Worm (Caenorhabditis elegans) whole organism, young adult: ENCODE measurements around the gene C14A11.5.

ENCODE experiments used
- B0336.3 ChIP-seq: fragments of 200-800 bp; sonication (Bioruptor generic); IDR thresholded peaks from 2 replicates; pipeline ENCODE4 v1.3.6; 2022; ENCODE audit warnings: missing genetic modification characterization, missing compliant biosample characterization
- C06A6.2 ChIP-seq: fragments of 200-800 bp; sonication (Bioruptor generic); conservative IDR thresholded peaks from 2 replicates; pipeline ENCODE4 v1.3.6; 2022; ENCODE audit warnings: missing genetic modification characterization, missing compliant biosample characterization
- F10E7.11 ChIP-seq: sonication (generic microtip); optimal IDR thresholded peaks from 2 replicates; lab custom pipeline; 2017; ENCODE audit warnings: mild to moderate bottlenecking, missing genetic modification characterization, moderate library complexity, missing compliant biosample characterization
- F23B12.7 ChIP-seq: sonication (generic microtip); optimal IDR thresholded peaks from 2 replicates; lab custom pipeline; 2017; ENCODE audit warnings: missing genetic modification characterization, mild to moderate bottlenecking, missing compliant biosample characterization, antibody characterized with exemption, moderate library complexity; ENCODE audit not compliant: insufficient read depth
- F33H1.4 ChIP-seq: fragments of 200-800 bp; sonication (Bioruptor generic); IDR thresholded peaks from 2 replicates; pipeline ENCODE4 v1.3.6; 2022; ENCODE audit warnings: missing genetic modification reagents, missing genetic modification characterization, missing compliant biosample characterization
- F37B4.10 ChIP-seq: fragments of 200-800 bp; sonication (Bioruptor generic); IDR thresholded peaks from 2 replicates; pipeline ENCODE4 v1.3.6; 2022; ENCODE audit warnings: missing genetic modification characterization, missing compliant biosample characterization
- F49E8.2 ChIP-seq: sonication (generic microtip); optimal IDR thresholded peaks from 3 replicates; lab custom pipeline; 2017; ENCODE audit warnings: missing genetic modification characterization, mild to moderate bottlenecking, missing compliant biosample characterization, antibody characterized with exemption, moderate library complexity; ENCODE audit not compliant: insufficient read depth
- F52B5.7 ChIP-seq: sonication (generic microtip); optimal IDR thresholded peaks from 2 replicates; lab custom pipeline; 2016; ENCODE audit warnings: mild to moderate bottlenecking, missing genetic modification characterization, missing compliant biosample characterization
- T07F8.4 ChIP-seq: sonication (generic microtip); optimal IDR thresholded peaks from 2 replicates; lab custom pipeline; 2016; ENCODE audit warnings: mild to moderate bottlenecking, missing genetic modification characterization, moderate library complexity, missing compliant biosample characterization
- T26A5.8 ChIP-seq: sonication (generic microtip); optimal IDR thresholded peaks from 2 replicates; lab custom pipeline; 2016; ENCODE audit warnings: missing genetic modification characterization, missing compliant biosample characterization
- Y95B8A.8 ChIP-seq: fragments of 200-800 bp; sonication (Bioruptor generic); IDR thresholded peaks from 2 replicates; pipeline ENCODE4 v1.3.6; 2022; ENCODE audit warnings: missing genetic modification reagents, missing genetic modification characterization, missing compliant biosample characterization
- ama-1 ChIP-seq, 3 experiments: fragments of 150-350 bp in 1 of 3; sonication (generic microtip) in 2 of 3; optimal IDR thresholded peaks; 2 replicates each; lab custom pipeline; 2014 to 2018; ENCODE audit warnings: missing biosample characterization in 2 of 3, missing genetic modification characterization in 2 of 3, missing genetic modification reagents in 2 of 3
- aptf-3 ChIP-seq: fragments of 200-800 bp; sonication (Bioruptor generic); IDR thresholded peaks from 2 replicates; pipeline ENCODE4 v1.3.6; 2022; ENCODE audit warnings: missing genetic modification characterization, missing compliant biosample characterization
- attf-5 ChIP-seq: fragments of 200-800 bp; sonication (Bioruptor generic); optimal IDR thresholded peaks from 2 replicates; lab custom pipeline; 2018; ENCODE audit warnings: mild to moderate bottlenecking, missing genetic modification characterization, missing compliant biosample characterization
- attf-6 ChIP-seq: fragments of 200-800 bp; sonication (Bioruptor generic); IDR thresholded peaks from 2 replicates; pipeline ENCODE4 v1.3.6; 2022; ENCODE audit warnings: missing genetic modification reagents, missing genetic modification characterization, missing compliant biosample characterization
- bed-1 ChIP-seq: fragments of 200-800 bp; sonication (Bioruptor generic); IDR thresholded peaks from 2 replicates; pipeline ENCODE4 v1.3.6; 2022; ENCODE audit warnings: missing genetic modification reagents, missing genetic modification characterization, missing compliant biosample characterization
- cebp-2 ChIP-seq: fragments of 200-800 bp; sonication (Bioruptor generic); IDR thresholded peaks from 2 replicates; pipeline ENCODE4 v1.3.6; 2022; ENCODE audit warnings: missing genetic modification characterization, missing compliant biosample characterization
- ceh-27 ChIP-seq: fragments of 200-800 bp; sonication (Bioruptor generic); optimal IDR thresholded peaks from 2 replicates; lab custom pipeline; 2018; ENCODE audit warnings: mild to moderate bottlenecking, missing genetic modification characterization, moderate library complexity, missing compliant biosample characterization
- ceh-91 ChIP-seq: fragments of 200-800 bp; sonication (Bioruptor generic); IDR thresholded peaks from 2 replicates; pipeline ENCODE4 v1.3.6; 2022; ENCODE audit warnings: missing genetic modification reagents, missing genetic modification characterization, missing compliant biosample characterization
- die-1 ChIP-seq: sonication (generic microtip); optimal IDR thresholded peaks from 2 replicates; lab custom pipeline; 2016; ENCODE audit warnings: missing genotype, mild to moderate bottlenecking, missing genetic modification characterization, missing compliant biosample characterization
- efl-1 ChIP-seq: fragments of 150-350 bp; optimal IDR thresholded peaks from 2 replicates; lab custom pipeline; 2014; ENCODE audit warnings: missing biosample characterization, missing genetic modification reagents, missing genetic modification characterization
- egl-44 ChIP-seq: fragments of 200-800 bp; sonication (Bioruptor generic); IDR thresholded peaks from 2 replicates; pipeline ENCODE4 v1.3.6; 2022; ENCODE audit warnings: missing genetic modification reagents, missing genetic modification characterization, missing compliant biosample characterization
- him-1 ChIP-seq: sonication (generic microtip); optimal IDR thresholded peaks from 2 replicates; lab custom pipeline; 2016; ENCODE audit warnings: missing genotype, missing genetic modification reagents, missing genetic modification characterization, missing compliant biosample characterization
- hmg-20 ChIP-seq: fragments of 200-800 bp; sonication (Bioruptor generic); IDR thresholded peaks from 2 replicates; pipeline ENCODE4 v1.3.6; 2022; ENCODE audit warnings: missing genetic modification reagents, missing genetic modification characterization, missing compliant biosample characterization
- let-526 ChIP-seq: fragments of 200-800 bp; sonication (Bioruptor generic); IDR thresholded peaks from 2 replicates; pipeline ENCODE4 v1.3.6; 2022; ENCODE audit warnings: missing genetic modification reagents, missing genetic modification characterization, missing compliant biosample characterization
- let-607 ChIP-seq, 2 experiments: fragments of 200-800 bp in 1 of 2; sonication (Bioruptor generic) in 1 of 2; sonication (generic microtip) in 1 of 2; optimal IDR thresholded peaks; 2 replicates each; lab custom pipeline; 2016 to 2018; ENCODE audit warnings: mild to moderate bottlenecking in 2 of 2, missing compliant biosample characterization in 2 of 2, missing genetic modification characterization in 2 of 2, moderate library complexity in 2 of 2, missing genotype in 1 of 2
- lin-40 ChIP-seq: sonication (generic microtip); optimal IDR thresholded peaks from 2 replicates; lab custom pipeline; 2016; ENCODE audit warnings: missing genetic modification characterization, mild to moderate bottlenecking, missing compliant biosample characterization, missing genotype, missing genetic modification reagents
- lir-1 ChIP-seq: fragments of 200-800 bp; sonication (Bioruptor generic); conservative IDR thresholded peaks from 2 replicates; pipeline ENCODE4 v1.3.6; 2022; ENCODE audit warnings: missing genetic modification reagents, missing genetic modification characterization, missing compliant biosample characterization
- madf-10 ChIP-seq: sonication (generic microtip); optimal IDR thresholded peaks from 2 replicates; lab custom pipeline; 2016; ENCODE audit warnings: mild to moderate bottlenecking, missing genetic modification characterization, missing compliant biosample characterization
- madf-8 ChIP-seq: fragments of 200-800 bp; sonication (Bioruptor generic); conservative IDR thresholded peaks from 2 replicates; pipeline ENCODE4 v1.3.6; 2022; ENCODE audit warnings: missing genetic modification reagents, missing genetic modification characterization, missing compliant biosample characterization
- mcd-1 ChIP-seq: fragments of 200-800 bp; sonication (Bioruptor generic); IDR thresholded peaks from 2 replicates; pipeline ENCODE4 v1.3.6; 2022; ENCODE audit warnings: missing genetic modification reagents, missing genetic modification characterization, missing compliant biosample characterization
- mel-28 ChIP-seq: sonication (generic microtip); optimal IDR thresholded peaks from 2 replicates; lab custom pipeline; 2016; ENCODE audit warnings: borderline replicate concordance, mild to moderate bottlenecking, missing genetic modification characterization, missing compliant biosample characterization
- nfya-2 ChIP-seq: fragments of 200-800 bp; sonication (Bioruptor generic); IDR thresholded peaks from 2 replicates; pipeline ENCODE4 v1.3.6; 2022; ENCODE audit warnings: missing genetic modification reagents, missing genetic modification characterization, missing compliant biosample characterization
- nhr-27 ChIP-seq: fragments of 200-800 bp; sonication (Bioruptor generic); optimal IDR thresholded peaks from 2 replicates; lab custom pipeline; 2018; ENCODE audit warnings: mild to moderate bottlenecking, missing genetic modification characterization, moderate library complexity, missing compliant biosample characterization
- nhr-80 ChIP-seq: sonication (generic microtip); optimal IDR thresholded peaks from 2 replicates; lab custom pipeline; 2016; ENCODE audit warnings: missing genetic modification characterization, missing compliant biosample characterization
- pbrm-1 ChIP-seq: fragments of 200-800 bp; sonication (Bioruptor generic); IDR thresholded peaks from 2 replicates; pipeline ENCODE4 v1.3.6; 2022; ENCODE audit warnings: missing genetic modification reagents, missing genetic modification characterization, missing compliant biosample characterization
- pha-4 ChIP-seq: fragments of 150-350 bp; sonication (generic microtip); optimal IDR thresholded peaks from 2 replicates; lab custom pipeline; 2014; ENCODE audit warnings: missing biosample characterization, missing genetic modification reagents, missing genetic modification characterization
- rpc-1 ChIP-seq, 2 experiments: fragments of 150-350 bp in 1 of 2; sonication (generic microtip) in 1 of 2; optimal IDR thresholded peaks; 2 replicates each; lab custom pipeline; 2014 to 2018; ENCODE audit warnings: missing biosample characterization in 1 of 2, missing genetic modification characterization in 1 of 2, missing genetic modification reagents in 1 of 2, missing genotype in 1 of 2
- sdz-38 ChIP-seq: sonication (generic microtip); optimal IDR thresholded peaks from 2 replicates; lab custom pipeline; 2016; ENCODE audit warnings: missing genotype, missing genetic modification characterization, missing compliant biosample characterization
- sea-2 ChIP-seq: fragments of 200-800 bp; sonication (Bioruptor generic); IDR thresholded peaks from 2 replicates; pipeline ENCODE4 v1.3.6; 2022; ENCODE audit warnings: missing genetic modification characterization, missing compliant biosample characterization
- snpc-4 ChIP-seq, 5 experiments: fragments of 150-350 bp in 1 of 5; sonication (generic microtip) in 4 of 5; optimal IDR thresholded peaks; 2 replicates each; lab custom pipeline; 2014 to 2018; ENCODE audit warnings: missing genetic modification characterization in 5 of 5, missing biosample characterization in 3 of 5, antibody characterized with exemption in 2 of 5, mild to moderate bottlenecking in 2 of 5, missing compliant biosample characterization in 2 of 5, missing genotype in 2 of 5, moderate library complexity in 2 of 5, missing genetic modification reagents in 1 of 5
- tbp1 ChIP-seq: fragments of 200-800 bp; sonication (Bioruptor generic); optimal IDR thresholded peaks from 2 replicates; lab custom pipeline; 2018; ENCODE audit warnings: mild to moderate bottlenecking, missing genetic modification characterization, missing compliant biosample characterization
- unc-62 ChIP-seq: fragments of 150-350 bp; optimal IDR thresholded peaks from 2 replicates; lab custom pipeline; 2014; ENCODE audit warnings: missing biosample characterization, missing genetic modification reagents, missing genetic modification characterization
- zim-3 ChIP-seq: sonication (generic microtip); optimal IDR thresholded peaks from 2 replicates; lab custom pipeline; 2017; ENCODE audit warnings: mild to moderate bottlenecking, missing genetic modification characterization, moderate library complexity, missing compliant biosample characterization
- ztf-18 ChIP-seq: sonication (generic microtip); optimal IDR thresholded peaks from 2 replicates; lab custom pipeline; 2016; ENCODE audit warnings: missing genotype, mild to moderate bottlenecking, missing genetic modification characterization, missing compliant biosample characterization
- ztf-22 ChIP-seq: fragments of 200-800 bp; sonication (Bioruptor generic); optimal IDR thresholded peaks from 2 replicates; lab custom pipeline; 2018; ENCODE audit warnings: mild to moderate bottlenecking, missing genetic modification characterization, moderate library complexity, missing compliant biosample characterization
- ztf-26 ChIP-seq: sonication (generic microtip); optimal IDR thresholded peaks from 2 replicates; lab custom pipeline; 2017; ENCODE audit warnings: missing genetic modification characterization, missing compliant biosample characterization
- ztf-6 ChIP-seq: fragments of 200-800 bp; sonication (Bioruptor generic); IDR thresholded peaks from 2 replicates; pipeline ENCODE4 v1.3.6; 2022; ENCODE audit warnings: missing genetic modification reagents, missing genetic modification characterization, missing compliant biosample characterization

Gene C14A11.5

DNA sequence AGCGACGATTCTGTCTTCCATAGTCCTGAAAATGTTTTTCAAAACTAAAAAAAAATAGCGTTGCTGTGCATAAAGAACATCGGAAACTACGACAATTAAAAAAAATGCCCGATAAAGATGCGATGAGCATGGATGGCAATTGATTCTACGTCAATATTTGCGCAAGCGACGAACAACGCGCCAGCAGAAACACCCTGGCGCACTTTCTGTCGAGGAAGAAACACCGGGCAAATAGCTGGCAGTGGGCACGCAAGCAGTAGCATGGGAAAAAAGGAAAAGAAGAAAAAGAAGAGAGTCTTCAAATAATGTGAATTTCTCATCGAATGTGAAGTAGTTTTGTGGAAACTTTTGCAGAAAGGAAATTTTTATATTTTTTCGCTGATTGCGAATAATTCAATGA is 2.3 kb upstream of the C14A11.5 start, which contains the start of gene C14A11.9 (continued):
- no peak for TF ChIP-seq nfya-2 (GFP tag; lab: Robert Waterston, UW)
- peak; percentile 87 for TF ChIP-seq attf-5 (GFP tag; lab: Kevin White, UChicago)
- no peak for TF ChIP-seq tbp1 (GFP tag; lab: Kevin White, UChicago)
- peak; percentile 85 for TF ChIP-seq ztf-26 (tag; lab: Kevin White, UChicago)
- TF ChIP-seq mcd-1 (GFP tag; lab: Robert Waterston, UW), result peak; percentile 80
- TF ChIP-seq pha-4 (tag; lab: Kevin White, UChicago), result no peak
- no peak for TF ChIP-seq T07F8.4 (tag; lab: Kevin White, UChicago)
- no peak; the same call in 1 of the 2 replicates for TF ChIP-seq F33H1.4 (GFP tag; lab: Robert Waterston, UW)
- no peak for TF ChIP-seq F10E7.11 (tag; lab: Kevin White, UChicago)
- TF ChIP-seq B0336.3, result no peak; the same call in 1 of the 2 replicates
- TF ChIP-seq aptf-3, result no peak
- peak; percentile 41; the same call in 1 of the 2 replicates for TF ChIP-seq lir-1
- TF ChIP-seq mel-28 (tag; lab: Kevin White, UChicago), result peak; percentile 24
- TF ChIP-seq bed-1 (GFP tag; lab: Robert Waterston, UW), result no peak
- TF ChIP-seq him-1 (tag; lab: Kevin White, UChicago), result no peak
- peak; percentile 81 for TF ChIP-seq C06A6.2 (GFP tag; lab: Robert Waterston, UW)
- 0 out of 2 replicates have a peak, but pooled peaks have one; percentile 35 for TF ChIP-seq cebp-2 (GFP tag; lab: Robert Waterston, UW)
- no peak for TF ChIP-seq F52B5.7 (tag; lab: Kevin White, UChicago)
- TF ChIP-seq ceh-91, result no peak
- no peak for TF ChIP-seq unc-62 (GFP tag; lab: Kevin White, UChicago)
- TF ChIP-seq sea-2 (GFP tag; lab: Robert Waterston, UW), result no peak
- peak; percentile 53 for TF ChIP-seq ztf-22 (GFP tag; lab: Kevin White, UChicago)
- TF ChIP-seq hmg-20 (GFP tag; lab: Robert Waterston, UW), result no peak
- peak; percentile 9 for TF ChIP-seq die-1 (tag; lab: Kevin White, UChicago)
- peak; percentile 63 for TF ChIP-seq madf-10 (tag; lab: Kevin White, UChicago)
- TF ChIP-seq F49E8.2 (tag; lab: Kevin White, UChicago), result no peak
- TF ChIP-seq pbrm-1 (GFP tag; lab: Robert Waterston, UW), result peak; percentile 79
- TF ChIP-seq T26A5.8, result no peak
- TF ChIP-seq efl-1 (GFP tag; lab: Kevin White, UChicago), result no peak
- TF ChIP-seq egl-44 (GFP tag; lab: Robert Waterston, UW), result peak; percentile 71; the same call in 1 of the 2 replicates
- TF ChIP-seq Y95B8A.8, result no peak
- no peak for TF ChIP-seq attf-6 (GFP tag; lab: Robert Waterston, UW)
- peak; percentile 99 for TF ChIP-seq ztf-18 (tag; lab: Kevin White, UChicago)
- no peak for TF ChIP-seq zim-3 (tag; lab: Kevin White, UChicago)
- TF ChIP-seq ceh-27, result peak; percentile 84
- TF ChIP-seq let-526 (GFP tag; lab: Robert Waterston, UW), result no peak
- TF ChIP-seq let-607 (tag; optimal IDR thresholded peaks at IDR 0.05; lab: Kevin White, UChicago), result peak in 1 of 2 experiments; percentile 77
- TF ChIP-seq lin-40 (tag; lab: Kevin White, UChicago), result peak; percentile 97
- peak; percentile 90 for TF ChIP-seq nhr-80 (tag; lab: Kevin White, UChicago)
- peak; percentile 2 for TF ChIP-seq nhr-27 (tag; lab: Kevin White, UChicago)
- no peak for TF ChIP-seq madf-8 (GFP tag; lab: Robert Waterston, UW)
- no peak for TF ChIP-seq rpc-1 (optimal IDR thresholded peaks at IDR 0.05; lab: Kevin White, UChicago)
- TF ChIP-seq rpc-1 (tag; optimal IDR thresholded peaks at IDR 0.05; lab: Kevin White, UChicago), result no peak
- TF ChIP-seq F23B12.7 (tag; lab: Kevin White, UChicago), result peak; percentile 22
- TF ChIP-seq sdz-38 (tag; lab: Kevin White, UChicago), result no peak
- no peak for TF ChIP-seq ztf-6 (GFP tag; lab: Robert Waterston, UW)
- no peak for TF ChIP-seq F37B4.10 (GFP tag; lab: Robert Waterston, UW)
- no peak for TF ChIP-seq snpc-4 (GFP tag; optimal IDR thresholded peaks at IDR 0.05; lab: Kevin White, UChicago)
- peak in 3 of 4 experiments; percentile 45 to 67 (median 66) for TF ChIP-seq snpc-4 (tag; optimal IDR thresholded peaks at IDR 0.05; lab: Kevin White, UChicago)
- no peak for TF ChIP-seq ama-1 (optimal IDR thresholded peaks at IDR 0.05; lab: Kevin White, UChicago)
- TF ChIP-seq ama-1 (GFP tag; optimal IDR thresholded peaks at IDR 0.05; lab: Kevin White, UChicago), result no peak
